Worm (Caenorhabditis elegans) whole organism, L4/young adult: ENCODE results near the gene K01A2.6.

ENCODE experiments used
- W03F9.2 ChIP-seq: fragments of 150-350 bp; optimal IDR thresholded peaks from 2 replicates; lab custom pipeline; 2014; ENCODE audit warnings: missing biosample characterization, missing genetic modification characterization
- him-1 ChIP-seq: sonication (generic microtip); optimal IDR thresholded peaks from 2 replicates; lab custom pipeline; 2016; ENCODE audit warnings: missing genotype, missing genetic modification reagents, missing genetic modification characterization, missing compliant biosample characterization

ce11 chrII:296911-297440 lies 2.8 kb upstream of the K01A2.6 start, which contains the start of the genes clec-117 and B0432.1:
- TF ChIP-seq him-1 (tag; lab: Kevin White, UChicago) (no peak), W03F9.2 (tag; lab: Kevin White, UChicago) (no peak)
